Fruit fly (Drosophila melanogaster): ENCODE results near the gene CG13005.

CG13005 gene

dm6 chrX:16793129-16793748, 10.2 kb upstream of the CG13005 start (continued):
- no peak for TF ChIP-seq Sry-δ (GFP tag; optimal IDR thresholded peaks at IDR 0.05)
- TF ChIP-seq jing (GFP tag; optimal IDR thresholded peaks at IDR 0.05) = no peak
- TF ChIP-seq Ravus (GFP tag; IDR thresholded peaks at IDR 0.05) = no peak
- no peak for TF ChIP-seq CG10979 (tag; optimal IDR thresholded peaks at IDR 0.05)
- no peak for TF ChIP-seq p53 (GFP tag; optimal IDR thresholded peaks at IDR 0.05)
- TF ChIP-seq CG4707 (GFP tag; optimal IDR thresholded peaks at IDR 0.05) = no peak
- no peak for TF ChIP-seq pnt (GFP tag; optimal IDR thresholded peaks at IDR 0.05)
- TF ChIP-seq CG1832 (GFP tag; optimal IDR thresholded peaks at IDR 0.05) = peak; percentile 33
- TF ChIP-seq CG8089 (GFP tag; optimal IDR thresholded peaks at IDR 0.05) = no peak
- TF ChIP-seq Mad (GFP tag; optimal IDR thresholded peaks at IDR 0.05) = no peak
- TF ChIP-seq knrl (GFP tag; IDR thresholded peaks at IDR 0.05; ENCODE audit: partially characterized antibody) = no peak
- no peak for TF ChIP-seq chif (GFP tag; optimal IDR thresholded peaks at IDR 0.05)
- peak in 1 of 2 experiments; percentile 32 for TF ChIP-seq tll (GFP tag; optimal IDR thresholded peaks at IDR 0.05)
- TF ChIP-seq cato (GFP tag; optimal IDR thresholded peaks at IDR 0.05; ENCODE audit: borderline replicate concordance) = no peak
- no peak for TF ChIP-seq row (GFP tag; IDR thresholded peaks at IDR 0.05)
- TF ChIP-seq Eip74EF (GFP tag; optimal IDR thresholded peaks at IDR 0.05) = peak in 1 of 2 experiments; percentile 18
- no peak for TF ChIP-seq Hr51 (GFP tag; optimal IDR thresholded peaks at IDR 0.05)
- TF ChIP-seq Fer1 (GFP tag; optimal IDR thresholded peaks at IDR 0.05) = no peak
- TF ChIP-seq CG18599 (GFP tag; optimal IDR thresholded peaks at IDR 0.05) = no peak
- no peak for TF ChIP-seq Six4 (GFP tag; optimal IDR thresholded peaks at IDR 0.05)
- no peak for TF ChIP-seq CG43689 (GFP tag; IDR thresholded peaks at IDR 0.05)
- TF ChIP-seq bowl (GFP tag; IDR thresholded peaks at IDR 0.05) = no peak
- TF ChIP-seq ci (GFP tag; IDR thresholded peaks at IDR 0.05) = no peak
- no peak for TF ChIP-seq CG9876 (GFP tag; optimal IDR thresholded peaks at IDR 0.05)
- TF ChIP-seq Bgb (GFP tag; IDR thresholded peaks at IDR 0.05; ENCODE audit: partially characterized antibody) = no peak
- TF ChIP-seq zen (tag; optimal IDR thresholded peaks at IDR 0.05) = peak; percentile 7
- no peak for TF ChIP-seq fd3F (GFP tag; optimal IDR thresholded peaks at IDR 0.05)
- TF ChIP-seq CG34224 (GFP tag; IDR thresholded peaks at IDR 0.05; ENCODE audit: partially characterized antibody) = 0 out of 3 replicates have a peak, but pooled peaks have one; percentile 32
- TF ChIP-seq CG6854 (GFP tag; optimal IDR thresholded peaks at IDR 0.05) = no peak
- no peak for TF ChIP-seq Med (GFP tag)
- no peak for TF ChIP-seq CG1603 (tag; optimal IDR thresholded peaks at IDR 0.05)
- no peak for TF ChIP-seq ind (GFP tag; optimal IDR thresholded peaks at IDR 0.05)
- no peak for TF ChIP-seq CG4617 (GFP tag; optimal IDR thresholded peaks at IDR 0.05; ENCODE audit: borderline replicate concordance)
- peak; percentile 18 for TF ChIP-seq psq (GFP tag; optimal IDR thresholded peaks at IDR 0.05)
- peak; percentile 40 for TF ChIP-seq CG17385 (GFP tag; optimal IDR thresholded peaks at IDR 0.05)
- TF ChIP-seq MBD-R2 (GFP tag; IDR thresholded peaks at IDR 0.05) = no peak
- TF ChIP-seq vnd (GFP tag; IDR thresholded peaks at IDR 0.05; ENCODE audit: partially characterized antibody) = no peak
- TF ChIP-seq CG15479 (GFP tag; optimal IDR thresholded peaks at IDR 0.05) = peak; percentile 94
- peak; percentile 53 for TF ChIP-seq CG15514 (GFP tag; optimal IDR thresholded peaks at IDR 0.05)
- TF ChIP-seq fd64A (GFP tag; optimal IDR thresholded peaks at IDR 0.05) = no peak
- TF ChIP-seq sens-2 (GFP tag; IDR thresholded peaks at IDR 0.05) = no peak
- TF ChIP-seq dmrt11E (tag; optimal IDR thresholded peaks at IDR 0.05) = no peak
- TF ChIP-seq caup (GFP tag; optimal IDR thresholded peaks at IDR 0.05; ENCODE audit: severe bottlenecking) = no peak
- no peak for TF ChIP-seq hkb (optimal IDR thresholded peaks at IDR 0.05)
- TF ChIP-seq hkb (GFP tag; IDR thresholded peaks at IDR 0.05) = 0 out of 2 replicates have a peak, but pooled peaks have one; percentile 8
- TF ChIP-seq CG13424 (tag; optimal IDR thresholded peaks at IDR 0.05) = no peak
- no peak for TF ChIP-seq CG18011 (GFP tag; optimal IDR thresholded peaks at IDR 0.05)
- TF ChIP-seq D (optimal IDR thresholded peaks at IDR 0.05) = no peak
- TF ChIP-seq D (GFP tag; optimal IDR thresholded peaks at IDR 0.05) = peak; percentile 25

All from whole organism, embryonic.